Fruit fly (Drosophila melanogaster) whole organism, prepupa: ENCODE results near the gene ich.

Experiments used
- CG34406 ChIP-seq: fragments of 200-800 bp; sonication (Bioruptor generic); optimal IDR thresholded peaks from 3 replicates; lab custom pipeline; 2016; ENCODE audit warnings: missing biosample characterization, missing genetic modification characterization
- CG6854 ChIP-seq: fragments of 200-800 bp; sonication (Bioruptor generic); optimal IDR thresholded peaks from 2 replicates; lab custom pipeline; 2017; ENCODE audit warnings: missing biosample characterization, mild to moderate bottlenecking, missing genetic modification characterization
- Hr38 ChIP-seq: sonication (Bioruptor generic); optimal IDR thresholded peaks from 2 replicates; lab custom pipeline; 2016; ENCODE audit warnings: missing biosample characterization, missing genetic modification characterization
- Met ChIP-seq: fragments of 200-800 bp; sonication (Bioruptor generic); optimal IDR thresholded peaks from 3 replicates; lab custom pipeline; 2016; ENCODE audit warnings: missing biosample characterization, missing genetic modification characterization
- eg ChIP-seq: fragments of 200-800 bp; sonication (Bioruptor generic); IDR thresholded peaks from 3 replicates; pipeline ENCODE4 v1.3.6; 2022; ENCODE audit warnings: missing biosample characterization, missing genetic modification characterization

DNA sequence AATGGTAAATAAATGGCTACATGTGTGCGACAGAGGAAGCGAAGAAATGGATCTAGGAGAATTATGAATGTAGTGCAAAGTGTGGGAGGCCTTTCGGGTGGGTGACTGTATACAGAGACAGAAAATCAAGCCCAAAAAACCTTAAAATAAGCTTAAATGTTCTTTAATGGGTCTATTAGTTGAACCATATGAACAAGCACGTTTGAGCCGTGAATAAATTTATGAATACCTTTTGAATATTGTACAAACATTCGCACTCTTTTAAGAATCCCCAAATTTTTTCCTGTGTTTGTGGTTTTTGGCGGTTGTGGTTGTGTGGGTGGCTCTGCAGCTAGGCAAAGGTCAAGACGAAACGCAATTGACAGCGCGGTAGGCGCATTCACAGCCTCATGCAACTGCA, 3.8 kb upstream of the ich start:
- TF ChIP-seq CG34406 (GFP tag; lab: Kevin White, UChicago) (no peak), Met (no peak), eg (GFP tag; lab: Robert Waterston, UW) (peak; percentile 59), CG6854 (GFP tag; lab: Kevin White, UChicago) (no peak), Hr38 (GFP tag; lab: Kevin White, UChicago) (no peak)
